Fruit fly (Drosophila melanogaster) whole organism, embryonic: Measurements from ENCODE around the gene CG16903.
A peak's percentile ranks its signal among the peaks of the same experiment; 100 is the strongest.

Source experiments
- Atf3 ChIP-seq: fragments of 200-800 bp; sonication (Bioruptor generic); optimal IDR thresholded peaks from 3 replicates; lab custom pipeline; 2016; ENCODE audit warnings: missing biosample characterization, missing genetic modification characterization
- CG10274 ChIP-seq: fragments of 200-800 bp; sonication (Bioruptor generic); optimal IDR thresholded peaks from 3 replicates; lab custom pipeline; 2017; ENCODE audit warnings: missing biosample characterization, mild to moderate bottlenecking, missing genetic modification characterization
- CG10543 ChIP-seq: fragments of 200-800 bp; sonication (Bioruptor generic); optimal IDR thresholded peaks from 3 replicates; lab custom pipeline; 2017; ENCODE audit warnings: missing biosample characterization, mild to moderate bottlenecking, missing genetic modification characterization, moderate library complexity
- CG10654 ChIP-seq: fragments of 200-800 bp; sonication (Bioruptor generic); optimal IDR thresholded peaks from 2 replicates; lab custom pipeline; 2016; ENCODE audit warnings: missing biosample characterization, missing genetic modification characterization
- CG10959 ChIP-seq: fragments of 200-800 bp; sonication (Bioruptor generic); IDR thresholded peaks from 2 replicates; pipeline ENCODE4 v1.3.6; 2022; ENCODE audit warnings: missing biosample characterization, missing genetic modification characterization
- CG11560 ChIP-seq: fragments of 200-800 bp; sonication (Bioruptor generic); IDR thresholded peaks from 3 replicates; pipeline ENCODE4 v1.3.6; 2022; ENCODE audit warnings: missing biosample characterization, missing genetic modification characterization
- CG12744 ChIP-seq: fragments of 200-800 bp; sonication (Bioruptor generic); optimal IDR thresholded peaks from 2 replicates; lab custom pipeline; 2016; ENCODE audit warnings: missing biosample characterization, missing genetic modification characterization
- CG14441 ChIP-seq: fragments of 200-800 bp; sonication (Bioruptor generic); IDR thresholded peaks from 2 replicates; pipeline ENCODE4 v1.3.6; 2022; ENCODE audit warnings: missing biosample characterization, missing genetic modification characterization
- CG14710 ChIP-seq: fragments of 200-800 bp; sonication (Bioruptor generic); optimal IDR thresholded peaks from 3 replicates; lab custom pipeline; 2019; ENCODE audit warnings: missing biosample characterization, mild to moderate bottlenecking, missing genetic modification characterization, moderate library complexity
- CG1792 ChIP-seq: fragments of 200-800 bp; sonication (Bioruptor generic); optimal IDR thresholded peaks from 2 replicates; lab custom pipeline; 2016; ENCODE audit warnings: missing biosample characterization, missing genetic modification characterization
- CG18764 ChIP-seq: fragments of 200-800 bp; sonication (Bioruptor generic); optimal IDR thresholded peaks from 3 replicates; lab custom pipeline; 2016; ENCODE audit warnings: missing biosample characterization, missing genetic modification characterization
- CG2120 ChIP-seq: fragments of 200-800 bp; sonication (Bioruptor generic); optimal IDR thresholded peaks from 3 replicates; lab custom pipeline; 2016; ENCODE audit warnings: missing biosample characterization, missing genetic modification characterization
- CG2875 ChIP-seq: fragments of 200-800 bp; sonication (Bioruptor generic); optimal IDR thresholded peaks from 2 replicates; lab custom pipeline; 2017; ENCODE audit warnings: missing biosample characterization, mild to moderate bottlenecking, missing genetic modification characterization, missing genetic modification reagents
- CG31365 ChIP-seq: fragments of 200-800 bp; sonication (Bioruptor generic); optimal IDR thresholded peaks from 2 replicates; lab custom pipeline; 2018; ENCODE audit warnings: missing biosample characterization, mild to moderate bottlenecking, missing genetic modification characterization
- CG31388 ChIP-seq: fragments of 200-800 bp; sonication (Bioruptor generic); optimal IDR thresholded peaks from 2 replicates; lab custom pipeline; 2016; ENCODE audit warnings: missing biosample characterization, missing genetic modification characterization
- CG6689 ChIP-seq: fragments of 200-800 bp; sonication (Bioruptor generic); IDR thresholded peaks from 2 replicates; pipeline ENCODE4 v1.3.6; 2022; ENCODE audit warnings: missing biosample characterization, missing genetic modification characterization
- CrebB ChIP-seq: fragments of 200-800 bp; sonication (Bioruptor generic); optimal IDR thresholded peaks from 3 replicates; lab custom pipeline; 2018; ENCODE audit warnings: missing biosample characterization, mild to moderate bottlenecking, missing genetic modification characterization
- Dek ChIP-seq: fragments of 200-800 bp; sonication (Bioruptor generic); optimal IDR thresholded peaks from 3 replicates; lab custom pipeline; 2019; ENCODE audit warnings: missing biosample characterization, mild to moderate bottlenecking, missing genetic modification characterization, moderate library complexity
- E2f1 ChIP-seq: fragments of 200-800 bp; sonication (Bioruptor generic); IDR thresholded peaks from 2 replicates; pipeline ENCODE4 v1.3.6; 2022; ENCODE audit warnings: missing biosample characterization, missing genetic modification characterization
- HHEX ChIP-seq: fragments of 200-800 bp; sonication (Bioruptor generic); optimal IDR thresholded peaks from 3 replicates; lab custom pipeline; 2017; ENCODE audit warnings: missing biosample characterization, mild to moderate bottlenecking, missing genetic modification characterization, missing genetic modification reagents
- HLH3B ChIP-seq: fragments of 200-800 bp; sonication (Bioruptor generic); IDR thresholded peaks from 2 replicates; pipeline ENCODE4 v1.3.6; 2022; ENCODE audit warnings: missing biosample characterization, missing genetic modification characterization
- Hsf ChIP-seq: fragments of 200-800 bp; sonication (Bioruptor generic); optimal IDR thresholded peaks from 3 replicates; lab custom pipeline; 2016; ENCODE audit warnings: missing biosample characterization, missing genetic modification characterization
- Myb ChIP-seq: fragments of 200-800 bp; sonication (Bioruptor generic); optimal IDR thresholded peaks from 2 replicates; lab custom pipeline; 2016; ENCODE audit warnings: missing biosample characterization, missing genetic modification characterization
- Ptx1 ChIP-seq: fragments of 200-800 bp; sonication (Bioruptor generic); IDR thresholded peaks from 2 replicates; pipeline ENCODE4 v1.3.6; 2022; ENCODE audit warnings: missing biosample characterization, missing genetic modification characterization
- Rx ChIP-seq: fragments of 200-800 bp; sonication (Bioruptor generic); IDR thresholded peaks from 2 replicates; pipeline ENCODE4 v1.3.6; 2022; ENCODE audit warnings: missing biosample characterization, missing genetic modification characterization
- Sox100B ChIP-seq: fragments of 200-800 bp; sonication (Bioruptor generic); optimal IDR thresholded peaks from 3 replicates; lab custom pipeline; 2018; ENCODE audit warnings: missing biosample characterization, mild to moderate bottlenecking, missing genetic modification characterization
- Xrp1 ChIP-seq: fragments of 200-800 bp; sonication (Bioruptor generic); IDR thresholded peaks from 2 replicates; pipeline ENCODE4 v1.3.6; 2022; ENCODE audit warnings: missing biosample characterization, missing genetic modification characterization
- bigmax ChIP-seq: fragments of 200-800 bp; sonication (Bioruptor generic); optimal IDR thresholded peaks from 2 replicates; lab custom pipeline; 2018; ENCODE audit warnings: missing biosample characterization, mild to moderate bottlenecking, missing genetic modification characterization
- da ChIP-seq: fragments of 200-800 bp; sonication (Bioruptor generic); optimal IDR thresholded peaks from 2 replicates; lab custom pipeline; 2016; ENCODE audit warnings: missing biosample characterization, missing genetic modification characterization
- dan ChIP-seq: fragments of 200-800 bp; sonication (Bioruptor generic); IDR thresholded peaks from 2 replicates; pipeline ENCODE4 v1.3.6; 2022; ENCODE audit warnings: missing biosample characterization, missing genetic modification characterization
- dmrt11E ChIP-seq: fragments of 200-800 bp; sonication (Bioruptor generic); optimal IDR thresholded peaks from 3 replicates; lab custom pipeline; 2018; ENCODE audit warnings: missing biosample characterization, mild to moderate bottlenecking, missing genetic modification characterization, moderate library complexity
- dpn ChIP-seq, 2 experiments: fragments of 200-800 bp; sonication (Bioruptor generic); optimal IDR thresholded peaks; 3 replicates each; lab custom pipeline; 2016; ENCODE audit warnings: missing biosample characterization in 2 of 2, missing genetic modification characterization in 2 of 2
- exex ChIP-seq: fragments of 200-800 bp; sonication (Bioruptor generic); optimal IDR thresholded peaks from 4 replicates; lab custom pipeline; 2018; ENCODE audit warnings: missing biosample characterization, mild to moderate bottlenecking, missing genetic modification characterization, moderate library complexity
- fu2 ChIP-seq: fragments of 200-800 bp; sonication (Bioruptor generic); optimal IDR thresholded peaks from 2 replicates; lab custom pipeline; 2016; ENCODE audit warnings: missing biosample characterization, missing genetic modification characterization
- gem ChIP-seq: fragments of 200-800 bp; sonication (Bioruptor generic); optimal IDR thresholded peaks from 2 replicates; lab custom pipeline; 2019; ENCODE audit warnings: missing biosample characterization, mild to moderate bottlenecking, missing genetic modification characterization, moderate library complexity
- h ChIP-seq: fragments of >200 bp; optimal IDR thresholded peaks from 2 replicates; lab custom pipeline; 2017
- inv ChIP-seq: fragments of 200-800 bp; sonication (Bioruptor generic); IDR thresholded peaks from 2 replicates; pipeline ENCODE4 v1.3.6; 2022; ENCODE audit warnings: missing biosample characterization, missing genetic modification characterization; ENCODE audit not compliant: partially characterized antibody
- ken ChIP-seq: fragments of 200-800 bp; sonication (Bioruptor generic); IDR thresholded peaks from 3 replicates; pipeline ENCODE4 v1.3.6; 2022; ENCODE audit warnings: missing biosample characterization, missing genetic modification characterization
- nmo ChIP-seq: fragments of 200-800 bp; sonication (Bioruptor generic); optimal IDR thresholded peaks from 2 replicates; lab custom pipeline; 2018; ENCODE audit warnings: missing biosample characterization, mild to moderate bottlenecking, missing genetic modification characterization, moderate library complexity
- pan ChIP-seq, 4 experiments: fragments of >200 bp in 3 of 4; fragments of 200-800 bp in 1 of 4; sonication (Bioruptor generic) in 1 of 4; optimal IDR thresholded peaks in 3 of 4; IDR thresholded peaks in 1 of 4; 2 replicates each; pipeline versions ENCODE4 v1.3.6 to Lab custom; 2017 to 2022; ENCODE audit warnings: missing biosample characterization in 2 of 4, missing genetic modification characterization in 2 of 4, mixed read lengths in 1 of 4
- peb ChIP-seq: fragments of 200-800 bp; sonication (Bioruptor generic); IDR thresholded peaks from 2 replicates; pipeline ENCODE4 v1.3.6; 2022; ENCODE audit warnings: missing biosample characterization, missing genetic modification characterization
- sima ChIP-seq: fragments of 200-800 bp; sonication (Bioruptor generic); optimal IDR thresholded peaks from 2 replicates; lab custom pipeline; 2016; ENCODE audit warnings: missing biosample characterization, missing genetic modification characterization
- so ChIP-seq: fragments of 200-800 bp; sonication (Bioruptor generic); IDR thresholded peaks from 3 replicates; pipeline ENCODE4 v1.3.6; 2022; ENCODE audit warnings: missing biosample characterization, missing genetic modification characterization
- sug ChIP-seq: fragments of 200-800 bp; optimal IDR thresholded peaks from 2 replicates; lab custom pipeline; 2019; ENCODE audit warnings: missing biosample characterization, mild to moderate bottlenecking, missing genetic modification characterization, moderate library complexity
- tll ChIP-seq, 2 experiments: fragments of 200-800 bp in 1 of 2; fragments of >200 bp in 1 of 2; sonication (Bioruptor generic) in 1 of 2; optimal IDR thresholded peaks; 2 replicates each; lab custom pipeline; 2017 to 2019; ENCODE audit warnings: missing biosample characterization in 2 of 2, missing genetic modification characterization in 2 of 2, mild to moderate bottlenecking in 1 of 2, moderate library complexity in 1 of 2
- tna ChIP-seq: fragments of 200-800 bp; sonication (Bioruptor generic); IDR thresholded peaks from 2 replicates; pipeline ENCODE4 v1.3.6; 2022; ENCODE audit warnings: missing biosample characterization, missing genetic modification characterization; ENCODE audit not compliant: partially characterized antibody
- trem ChIP-seq: fragments of 200-800 bp; optimal IDR thresholded peaks from 3 replicates; lab custom pipeline; 2019; ENCODE audit warnings: missing biosample characterization, mild to moderate bottlenecking, missing genetic modification characterization, moderate library complexity
- tx ChIP-seq: fragments of 200-800 bp; sonication (Bioruptor generic); optimal IDR thresholded peaks from 2 replicates; lab custom pipeline; 2016; ENCODE audit warnings: missing biosample characterization, missing genetic modification characterization
- unpg ChIP-seq: fragments of 200-800 bp; sonication (Bioruptor generic); optimal IDR thresholded peaks from 3 replicates; lab custom pipeline; 2018; ENCODE audit warnings: missing biosample characterization, mild to moderate bottlenecking, missing genetic modification characterization, moderate library complexity
- zen2 ChIP-seq: fragments of 200-800 bp; sonication (Bioruptor generic); IDR thresholded peaks from 3 replicates; pipeline ENCODE4 v1.3.6; 2022; ENCODE audit warnings: missing biosample characterization, missing genetic modification characterization; ENCODE audit not compliant: partially characterized antibody
- zfh1 ChIP-seq: fragments of 200-800 bp; sonication (Bioruptor generic); IDR thresholded peaks from 3 replicates; pipeline ENCODE4 v1.3.6; 2022; ENCODE audit warnings: missing biosample characterization, missing genetic modification characterization

CG16903 gene

DNA sequence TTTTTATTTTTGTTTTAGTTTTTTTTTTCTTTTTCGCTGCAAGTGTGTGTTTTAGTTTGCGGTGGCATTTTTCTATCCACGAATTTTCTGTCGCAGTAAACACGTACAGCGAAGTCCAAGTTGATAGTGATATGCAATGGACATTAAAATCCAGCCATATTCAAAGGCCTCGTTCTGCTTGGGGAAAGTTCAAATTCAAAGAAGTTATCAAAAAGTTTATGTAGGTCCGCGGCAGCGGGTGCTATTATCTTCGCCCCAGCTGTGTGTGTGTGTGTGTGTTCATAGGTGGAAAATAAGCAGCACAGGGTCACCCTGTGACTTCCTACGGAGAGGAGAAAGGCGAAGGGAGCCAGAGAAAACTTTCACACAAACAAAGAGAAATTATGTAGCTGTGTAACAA is 7.3 kb upstream of the CG16903 start:
- no peak for TF ChIP-seq peb (GFP tag; lab: Robert Waterston, UW)
- no peak for TF ChIP-seq CG1792 (GFP tag; lab: Kevin White, UChicago)
- TF ChIP-seq so (GFP tag; lab: Robert Waterston, UW), result no peak
- peak; percentile 47 for TF ChIP-seq CG10654
- no peak for TF ChIP-seq bigmax (GFP tag; lab: Kevin White, UChicago)
- TF ChIP-seq dpn (GFP tag; optimal IDR thresholded peaks at IDR 0.05; lab: Kevin White, UChicago), result peak; percentile 24 to 70
- TF ChIP-seq CG10274 (GFP tag; lab: Kevin White, UChicago), result peak; percentile 17
- TF ChIP-seq Rx, result peak; percentile 58
- peak; percentile 40 for TF ChIP-seq Myb (GFP tag; lab: Kevin White, UChicago)
- peak; percentile 15 for TF ChIP-seq HHEX (GFP tag; lab: Kevin White, UChicago)
- TF ChIP-seq tx (GFP tag; lab: Kevin White, UChicago), result peak; percentile 36
- TF ChIP-seq dmrt11E (tag; lab: Kevin White, UChicago), result peak; percentile 55
- TF ChIP-seq CG14441, result peak; percentile 75
- no peak for TF ChIP-seq exex (tag; lab: Kevin White, UChicago)
- no peak for TF ChIP-seq zen2 (GFP tag; lab: Robert Waterston, UW)
- TF ChIP-seq CG12744, result no peak
- no peak for TF ChIP-seq CG11560 (tag; lab: Robert Waterston, UW)
- peak; percentile 71 for TF ChIP-seq CG6689 (GFP tag; lab: Robert Waterston, UW)
- peak; percentile 42 for TF ChIP-seq CG2120 (GFP tag; lab: Kevin White, UChicago)
- peak; percentile 35 for TF ChIP-seq Dek (tag; lab: Kevin White, UChicago)
- TF ChIP-seq Atf3, result peak; percentile 43
- TF ChIP-seq Sox100B, result peak; percentile 49
- peak; percentile 69; the same call in 2 of the 3 replicates for TF ChIP-seq zfh1
- TF ChIP-seq nmo, result peak; percentile 44
- TF ChIP-seq sima (GFP tag; lab: Kevin White, UChicago), result no peak
- peak; percentile 74 for TF ChIP-seq gem (tag; lab: Kevin White, UChicago)
- no peak for TF ChIP-seq sug (tag; lab: Kevin White, UChicago)
- TF ChIP-seq Ptx1, result peak; percentile 70
- peak; percentile 65 for TF ChIP-seq E2f1 (GFP tag; lab: Robert Waterston, UW)
- TF ChIP-seq tll (GFP tag; optimal IDR thresholded peaks at IDR 0.05; lab: Kevin White, UChicago), result no peak
- peak; percentile 55 for TF ChIP-seq fu2 (GFP tag; lab: Kevin White, UChicago)
- no peak for TF ChIP-seq inv
- no peak for TF ChIP-seq CG31388 (GFP tag; lab: Kevin White, UChicago)
- no peak for TF ChIP-seq CG18764 (GFP tag; lab: Kevin White, UChicago)
- TF ChIP-seq HLH3B, result peak; percentile 61
- no peak for TF ChIP-seq pan (optimal IDR thresholded peaks at IDR 0.05; lab: Kevin White, UChicago)
- peak in 1 of 2 experiments; percentile 71 for TF ChIP-seq pan (GFP tag; optimal IDR thresholded peaks at IDR 0.05 in 1 of 2, IDR thresholded peaks at IDR 0.05 in 1 of 2)
- TF ChIP-seq unpg, result peak; percentile 60
- no peak for TF ChIP-seq CG10543 (GFP tag; lab: Kevin White, UChicago)
- TF ChIP-seq tna (GFP tag; lab: Robert Waterston, UW), result no peak
- no peak for TF ChIP-seq CG31365
- peak; percentile 48 for TF ChIP-seq Hsf (GFP tag; lab: Kevin White, UChicago)
- no peak for TF ChIP-seq CG10959 (GFP tag; lab: Robert Waterston, UW)
- TF ChIP-seq h (lab: Kevin White, UChicago), result no peak
- TF ChIP-seq ken (GFP tag; lab: Robert Waterston, UW), result peak; percentile 82
- peak; percentile 51 for TF ChIP-seq dan (GFP tag; lab: Robert Waterston, UW)
- peak; percentile 47 for TF ChIP-seq CG2875 (GFP tag; lab: Kevin White, UChicago)
- peak; percentile 23 for TF ChIP-seq CG14710 (tag; lab: Kevin White, UChicago)
- TF ChIP-seq trem, result no peak
- peak; percentile 64; the same call in 1 of the 2 replicates for TF ChIP-seq Xrp1 (GFP tag; lab: Robert Waterston, UW)
- no peak for TF ChIP-seq da (GFP tag; lab: Kevin White, UChicago)
- TF ChIP-seq CrebB (tag; lab: Kevin White, UChicago), result no peak
